Fruit fly (Drosophila melanogaster): ENCODE measurements around the gene Dh44.
A peak's percentile ranks its signal among the peaks of the same experiment; 100 is the strongest.

Dh44 gene

DNA sequence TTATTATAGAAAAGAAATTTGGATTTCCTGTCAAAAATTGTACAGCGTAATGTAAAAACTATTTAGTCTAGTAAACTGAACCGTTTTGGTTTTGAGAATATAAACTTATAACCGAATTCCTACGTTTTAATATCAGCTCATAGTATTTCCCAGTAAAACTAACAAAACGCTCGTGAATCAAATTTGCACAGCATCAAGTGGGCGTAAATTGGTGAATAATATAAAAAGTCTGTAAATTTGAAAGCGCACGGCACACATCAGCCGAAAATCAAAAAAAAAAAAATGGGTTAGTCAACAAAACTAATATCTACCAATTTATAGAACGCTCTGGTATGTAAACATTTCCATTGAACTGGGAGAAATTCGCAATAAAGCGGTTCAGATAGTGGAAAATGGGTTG is at the start of gene Dh44:
Gene Dh44, plus strand, starts transcription at position 301 of the 400 bp plus-strand sequence.
- no peak for TF ChIP-seq cnc (optimal IDR thresholded peaks at IDR 0.05)
- TF ChIP-seq CG7101 (tag; optimal IDR thresholded peaks at IDR 0.05) = no peak
- TF ChIP-seq CG33017 (tag; optimal IDR thresholded peaks at IDR 0.05) = no peak
- TF ChIP-seq ovo (GFP tag; optimal IDR thresholded peaks at IDR 0.05) = no peak
- no peak for TF ChIP-seq CG11617 (GFP tag; optimal IDR thresholded peaks at IDR 0.05)
- no peak for TF ChIP-seq Mnt (GFP tag; optimal IDR thresholded peaks at IDR 0.05)
- no peak for TF ChIP-seq toe (GFP tag; optimal IDR thresholded peaks at IDR 0.05)

DNA sequence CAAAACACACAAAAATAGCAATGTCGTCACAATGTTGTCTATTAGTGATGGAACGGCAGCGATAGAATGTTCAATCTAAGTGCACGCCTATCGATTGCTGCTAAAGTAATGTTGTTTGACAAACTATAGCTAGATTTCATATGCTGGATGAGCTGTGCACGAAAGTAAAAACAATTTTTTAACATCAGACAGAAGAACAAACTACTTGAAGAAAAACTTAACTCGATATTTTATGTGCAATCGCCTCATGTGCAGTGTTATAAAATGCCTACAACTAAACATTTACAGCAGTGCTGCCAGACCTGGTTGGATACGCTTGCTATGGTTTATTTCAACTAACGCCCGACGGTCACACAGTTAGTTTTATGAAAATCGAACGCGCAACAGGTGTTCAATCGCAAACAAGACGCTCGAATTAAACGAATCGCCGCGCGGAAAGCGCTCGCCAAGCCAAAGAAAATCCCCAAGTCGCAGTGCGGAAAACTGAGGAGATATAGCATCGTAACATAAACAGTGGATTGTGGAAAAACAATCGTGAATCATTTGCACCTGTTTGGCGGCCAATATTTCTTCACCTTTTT is 46.9 kb upstream of the Dh44 start, which contains the start of the genes bocks and CG8312:
Gene bocks, minus strand, starts transcription at position 51 of the 581 bp plus-strand sequence.
Gene CG8312, plus strand, starts transcription at position 358 of the 581 bp plus-strand sequence.
- TF ChIP-seq CG14711 (tag; optimal IDR thresholded peaks at IDR 0.05) = peak; percentile 65
- TF ChIP-seq CG1620 (GFP tag; optimal IDR thresholded peaks at IDR 0.05) = peak; percentile 67
- peak; percentile 59 for TF ChIP-seq toe (GFP tag; optimal IDR thresholded peaks at IDR 0.05)
- no peak for TF ChIP-seq Hr96 (GFP tag; optimal IDR thresholded peaks at IDR 0.05)
- TF ChIP-seq bab1 (GFP tag; optimal IDR thresholded peaks at IDR 0.05) = peak; percentile 83
- TF ChIP-seq CG33017 (tag; optimal IDR thresholded peaks at IDR 0.05) = peak; percentile 41
- peak; percentile 82 for TF ChIP-seq Mnt (GFP tag; optimal IDR thresholded peaks at IDR 0.05)
- TF ChIP-seq CG7101 (tag; optimal IDR thresholded peaks at IDR 0.05) = peak; percentile 61
- peak; percentile 38 for TF ChIP-seq Clk (GFP tag; optimal IDR thresholded peaks at IDR 0.05)
- TF ChIP-seq CG7045 (GFP tag; optimal IDR thresholded peaks at IDR 0.05) = peak; percentile 39
- TF ChIP-seq CG11617 (GFP tag; optimal IDR thresholded peaks at IDR 0.05) = peak; percentile 43
- peak; percentile 88 for TF ChIP-seq Crg-1 (GFP tag; optimal IDR thresholded peaks at IDR 0.05)
- TF ChIP-seq CG5204 (GFP tag; optimal IDR thresholded peaks at IDR 0.05) = no peak
- no peak for TF ChIP-seq cnc (optimal IDR thresholded peaks at IDR 0.05)
- TF ChIP-seq ovo (GFP tag; optimal IDR thresholded peaks at IDR 0.05) = peak; percentile 38
- peak; percentile 55 for TF ChIP-seq CG12768 (GFP tag; optimal IDR thresholded peaks at IDR 0.05)
- peak; percentile 62 for TF ChIP-seq cic (GFP tag; optimal IDR thresholded peaks at IDR 0.05)
- peak; percentile 61 for TF ChIP-seq pad (GFP tag; optimal IDR thresholded peaks at IDR 0.05)
- TF ChIP-seq tj (GFP tag; optimal IDR thresholded peaks at IDR 0.05) = peak; percentile 59
- no peak for TF ChIP-seq kay (GFP tag; ENCODE audit: borderline replicate concordance)

DNA sequence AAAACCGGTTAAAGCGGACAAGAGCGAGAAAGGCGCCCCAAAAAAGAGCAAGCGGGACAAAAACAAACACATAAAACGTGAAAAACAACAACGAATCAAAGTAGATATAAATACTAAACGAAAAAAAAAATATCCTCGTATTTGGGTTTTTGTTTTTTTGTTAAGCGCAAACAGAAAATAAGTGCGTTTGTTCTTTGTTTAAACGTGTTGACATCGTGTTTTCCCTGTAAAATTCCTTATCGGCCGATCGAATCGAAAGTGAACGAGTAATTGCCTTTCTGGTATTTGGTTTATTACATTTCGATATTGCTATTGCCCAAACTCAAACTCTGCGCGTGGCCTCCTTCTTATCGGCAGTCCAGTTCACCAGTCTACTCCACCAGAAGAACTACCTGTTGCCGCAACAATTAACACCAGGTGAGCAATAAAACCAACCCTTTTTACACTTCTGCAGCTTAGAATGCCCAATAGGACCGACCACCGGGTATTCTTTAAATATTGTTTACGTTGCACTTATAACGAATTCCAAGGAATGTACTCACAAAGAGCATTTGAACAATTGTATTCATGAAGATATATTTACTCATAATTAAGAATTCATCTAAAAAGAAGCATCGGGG is 46.1 kb upstream of the Dh44 start:
- TF ChIP-seq cic (GFP tag; optimal IDR thresholded peaks at IDR 0.05) = no peak
- no peak for TF ChIP-seq toe (GFP tag; optimal IDR thresholded peaks at IDR 0.05)
- no peak for TF ChIP-seq Crg-1 (GFP tag; optimal IDR thresholded peaks at IDR 0.05)
- no peak for TF ChIP-seq CG7045 (GFP tag; optimal IDR thresholded peaks at IDR 0.05)
- TF ChIP-seq kay (GFP tag; ENCODE audit: borderline replicate concordance) = no peak
- TF ChIP-seq CG1620 (GFP tag; optimal IDR thresholded peaks at IDR 0.05) = no peak
- no peak for TF ChIP-seq CG12768 (GFP tag; optimal IDR thresholded peaks at IDR 0.05)
- TF ChIP-seq cnc (optimal IDR thresholded peaks at IDR 0.05) = no peak
- TF ChIP-seq bab1 (GFP tag; optimal IDR thresholded peaks at IDR 0.05) = no peak
- TF ChIP-seq Mnt (GFP tag; optimal IDR thresholded peaks at IDR 0.05) = no peak
- no peak for TF ChIP-seq Clk (GFP tag; optimal IDR thresholded peaks at IDR 0.05)
- TF ChIP-seq CG5204 (GFP tag; optimal IDR thresholded peaks at IDR 0.05) = no peak
- no peak for TF ChIP-seq CG11617 (GFP tag; optimal IDR thresholded peaks at IDR 0.05)
- no peak for TF ChIP-seq ovo (GFP tag; optimal IDR thresholded peaks at IDR 0.05)
- no peak for TF ChIP-seq tj (GFP tag; optimal IDR thresholded peaks at IDR 0.05)
- TF ChIP-seq CG33017 (tag; optimal IDR thresholded peaks at IDR 0.05) = no peak
- TF ChIP-seq Hr96 (GFP tag; optimal IDR thresholded peaks at IDR 0.05) = no peak

DNA sequence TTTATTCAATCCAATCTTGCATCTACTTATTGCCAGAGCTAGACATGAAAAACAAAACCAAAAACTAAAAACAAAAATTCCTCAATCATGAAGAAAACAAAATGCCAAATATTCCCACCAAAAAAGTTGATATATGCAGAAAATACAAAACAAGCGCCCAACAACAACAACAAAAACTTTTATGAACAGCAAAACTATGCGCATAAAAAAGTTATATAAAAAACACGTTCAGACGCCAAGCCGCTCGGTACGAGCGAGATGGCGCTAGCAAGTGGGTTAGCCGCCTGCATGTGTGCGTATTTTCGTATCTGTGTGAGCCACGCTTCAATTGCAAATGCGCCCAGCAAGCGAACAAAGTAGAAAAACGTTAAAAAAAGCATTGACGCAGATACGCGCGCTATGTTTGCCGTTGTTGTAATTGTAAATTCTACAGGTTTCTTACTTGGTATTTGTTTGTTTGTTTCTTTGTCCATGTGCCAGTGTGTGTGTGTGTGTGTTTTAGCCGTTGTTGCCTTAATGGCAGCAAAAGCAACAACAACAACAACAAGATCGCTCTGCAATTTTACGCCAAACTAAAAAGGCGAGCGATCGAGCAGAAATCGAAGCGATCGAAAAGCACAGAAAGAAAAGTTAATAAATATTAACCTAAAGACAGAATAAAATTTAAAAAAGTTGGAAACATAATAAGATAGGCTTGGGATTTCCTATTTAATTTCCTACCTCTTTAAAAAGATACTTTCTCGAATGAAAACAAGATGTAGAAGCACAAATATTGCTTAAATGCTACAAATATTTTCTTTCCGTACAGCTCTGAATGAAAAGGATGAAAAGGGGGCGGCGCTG is 44.4 kb upstream of the Dh44 start:
- peak; percentile 5 for TF ChIP-seq ovo (GFP tag; optimal IDR thresholded peaks at IDR 0.05)
- no peak for TF ChIP-seq CG33017 (tag; optimal IDR thresholded peaks at IDR 0.05)
- peak; percentile 1 for TF ChIP-seq Mnt (GFP tag; optimal IDR thresholded peaks at IDR 0.05)
- no peak for TF ChIP-seq cic (GFP tag; optimal IDR thresholded peaks at IDR 0.05)
- TF ChIP-seq CG5204 (GFP tag; optimal IDR thresholded peaks at IDR 0.05) = no peak
- TF ChIP-seq CG11617 (GFP tag; optimal IDR thresholded peaks at IDR 0.05) = no peak
- TF ChIP-seq tj (GFP tag; optimal IDR thresholded peaks at IDR 0.05) = peak; percentile 91
- TF ChIP-seq Hr96 (GFP tag; optimal IDR thresholded peaks at IDR 0.05) = no peak
- no peak for TF ChIP-seq CG1620 (GFP tag; optimal IDR thresholded peaks at IDR 0.05)
- TF ChIP-seq Clk (GFP tag; optimal IDR thresholded peaks at IDR 0.05) = no peak

DNA sequence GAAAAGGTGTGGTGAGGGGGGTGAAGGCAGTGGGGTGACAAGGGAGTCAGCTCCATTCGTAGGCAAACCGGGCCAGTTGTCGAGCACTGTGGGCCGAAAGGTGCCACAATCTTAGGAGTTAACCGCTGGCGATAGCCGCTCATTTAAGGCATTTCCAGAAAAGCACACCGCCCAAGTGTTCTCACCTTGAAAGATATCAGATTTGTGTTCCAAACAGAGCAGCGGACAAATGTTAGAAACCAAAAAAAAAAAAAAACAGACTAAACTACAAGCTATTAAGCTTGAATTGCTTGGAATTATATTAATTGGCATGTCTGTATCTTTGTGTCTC is 43.8 kb upstream of the Dh44 start:
- TF ChIP-seq CG1620 (GFP tag; optimal IDR thresholded peaks at IDR 0.05) (no peak), Mnt (GFP tag; optimal IDR thresholded peaks at IDR 0.05) (no peak), CG33017 (tag; optimal IDR thresholded peaks at IDR 0.05) (no peak), tj (GFP tag; optimal IDR thresholded peaks at IDR 0.05) (no peak), cic (GFP tag; optimal IDR thresholded peaks at IDR 0.05) (no peak), toe (GFP tag; optimal IDR thresholded peaks at IDR 0.05) (no peak), CG14711 (tag; optimal IDR thresholded peaks at IDR 0.05) (no peak), CG7045 (GFP tag; optimal IDR thresholded peaks at IDR 0.05) (no peak), CG5204 (GFP tag; optimal IDR thresholded peaks at IDR 0.05) (no peak), kay (GFP tag; ENCODE audit: borderline replicate concordance) (no peak), pad (GFP tag; optimal IDR thresholded peaks at IDR 0.05) (no peak), CG12768 (GFP tag; optimal IDR thresholded peaks at IDR 0.05) (no peak), Crg-1 (GFP tag; optimal IDR thresholded peaks at IDR 0.05) (no peak), Clk (GFP tag; optimal IDR thresholded peaks at IDR 0.05) (no peak), CG11617 (GFP tag; optimal IDR thresholded peaks at IDR 0.05) (no peak), cnc (optimal IDR thresholded peaks at IDR 0.05) (no peak), bab1 (GFP tag; optimal IDR thresholded peaks at IDR 0.05) (no peak), CG7101 (tag; optimal IDR thresholded peaks at IDR 0.05) (no peak), ovo (GFP tag; optimal IDR thresholded peaks at IDR 0.05) (no peak), Hr96 (GFP tag; optimal IDR thresholded peaks at IDR 0.05) (no peak)
